Fruit fly (Drosophila melanogaster) whole organism, prepupa: ENCODE measurements around the gene Oseg1.

Experiments used
- CG1621 ChIP-seq: fragments of 200-800 bp; sonication (Bioruptor generic); optimal IDR thresholded peaks from 3 replicates; lab custom pipeline; 2018; ENCODE audit warnings: missing biosample characterization, mild to moderate bottlenecking, missing genetic modification characterization
- CG4318 ChIP-seq: fragments of 200-800 bp; sonication (Bioruptor generic); optimal IDR thresholded peaks from 3 replicates; lab custom pipeline; 2017; ENCODE audit warnings: missing biosample characterization, mild to moderate bottlenecking, missing genetic modification characterization
- CG8119 ChIP-seq: fragments of 200-800 bp; sonication (Bioruptor generic); IDR thresholded peaks from 3 replicates; pipeline ENCODE4 v1.3.6; 2022; ENCODE audit warnings: missing biosample characterization, missing genetic modification characterization
- Eip75B ChIP-seq: fragments of 200-800 bp; sonication (Bioruptor generic); optimal IDR thresholded peaks from 3 replicates; lab custom pipeline; 2016; ENCODE audit warnings: missing biosample characterization, missing genetic modification characterization
- Hr4 ChIP-seq: fragments of 200-800 bp; sonication (Bioruptor generic); optimal IDR thresholded peaks from 3 replicates; lab custom pipeline; 2016; ENCODE audit warnings: missing biosample characterization, missing genetic modification characterization
- Lpt ChIP-seq: fragments of 200-800 bp; sonication (Bioruptor generic); optimal IDR thresholded peaks from 3 replicates; lab custom pipeline; 2016; ENCODE audit warnings: missing biosample characterization, missing genetic modification characterization
- Met ChIP-seq: fragments of 200-800 bp; sonication (Bioruptor generic); optimal IDR thresholded peaks from 3 replicates; lab custom pipeline; 2016; ENCODE audit warnings: missing biosample characterization, missing genetic modification characterization
- dac ChIP-seq: fragments of 200-800 bp; sonication (Bioruptor generic); optimal IDR thresholded peaks from 2 replicates; lab custom pipeline; 2017; ENCODE audit warnings: missing biosample characterization, mild to moderate bottlenecking, missing genetic modification characterization
- eg ChIP-seq: fragments of 200-800 bp; sonication (Bioruptor generic); IDR thresholded peaks from 3 replicates; pipeline ENCODE4 v1.3.6; 2022; ENCODE audit warnings: missing biosample characterization, missing genetic modification characterization

DNA sequence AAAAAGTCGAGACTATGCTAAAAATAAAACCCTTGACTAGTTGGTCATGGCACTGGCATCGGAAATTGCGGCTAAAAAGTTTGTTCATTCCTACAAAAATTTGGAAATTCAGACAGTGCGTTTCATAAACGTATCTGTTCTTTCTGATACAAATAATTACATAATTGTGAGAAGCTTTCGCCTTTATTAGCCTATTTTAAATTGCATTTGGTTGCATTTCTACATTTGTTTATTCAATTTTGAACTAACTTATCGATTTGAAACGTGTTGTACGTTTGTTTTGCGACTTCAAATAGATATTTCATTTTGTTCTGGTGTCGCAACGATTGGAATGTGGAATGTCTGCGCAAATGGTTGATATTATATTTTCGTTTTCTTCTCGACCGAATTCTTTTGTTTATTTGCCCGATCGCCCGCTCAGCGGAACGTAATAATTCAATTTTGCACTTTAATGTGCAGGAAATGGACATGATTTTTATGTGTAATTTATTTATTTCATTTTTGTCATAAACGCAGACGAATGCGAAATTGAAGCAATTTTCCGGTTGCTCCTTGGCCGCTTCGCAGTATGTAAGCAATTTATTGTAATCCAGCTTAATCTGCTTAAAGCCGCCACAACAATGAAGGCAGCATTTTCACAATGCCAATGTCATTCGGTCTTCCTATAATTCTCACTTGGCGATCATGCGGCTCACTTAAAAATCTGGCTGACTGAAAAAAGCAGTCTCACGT is 33.6 kb upstream of the Oseg1 start:
- TF ChIP-seq CG4318 (GFP tag; lab: Kevin White, UChicago) (no peak), dac (GFP tag; lab: Kevin White, UChicago) (no peak), CG8119 (no peak), Lpt (no peak), eg (GFP tag; lab: Robert Waterston, UW) (no peak), Met (no peak), CG1621 (no peak), Hr4 (GFP tag; lab: Kevin White, UChicago) (no peak), Eip75B (GFP tag; lab: Kevin White, UChicago) (no peak)
